Fruit fly (Drosophila melanogaster): ENCODE data around the gene Hsc70-1.

The Hsc70-1 gene

dm6 chr3L:14004041-14004407, 30.2 kb downstream of the Hsc70-1 start (continued):
- TF ChIP-seq CG12942 (GFP tag; optimal IDR thresholded peaks at IDR 0.05) (no peak), Asciz (GFP tag; optimal IDR thresholded peaks at IDR 0.05) (no peak), YL-1 (GFP tag; optimal IDR thresholded peaks at IDR 0.05) (peak; percentile 92), seq (GFP tag; IDR thresholded peaks at IDR 0.05) (peak; percentile 9; the same call in 1 of the 2 replicates), CG13775 (GFP tag; optimal IDR thresholded peaks at IDR 0.05) (peak; percentile 4), org-1 (GFP tag; optimal IDR thresholded peaks at IDR 0.05) (no peak), CG1792 (GFP tag; optimal IDR thresholded peaks at IDR 0.05) (no peak), CG12769 (tag; optimal IDR thresholded peaks at IDR 0.05) (peak; percentile 55), CG42726 (GFP tag; IDR thresholded peaks at IDR 0.05; ENCODE audit: partially characterized antibody) (no peak), tll (GFP tag; optimal IDR thresholded peaks at IDR 0.05) (no peak), Ets65A (GFP tag) (peak; percentile 40), CG16863 (GFP tag; optimal IDR thresholded peaks at IDR 0.05) (no peak), otp (GFP tag; IDR thresholded peaks at IDR 0.05) (peak; percentile 60; the same call in 1 of the 3 replicates), CG9215 (GFP tag; IDR thresholded peaks at IDR 0.05) (no peak; the same call in 1 of the 2 replicates), btn (GFP tag; optimal IDR thresholded peaks at IDR 0.05) (no peak), usp (GFP tag; optimal IDR thresholded peaks at IDR 0.05) (no peak), CG13624 (GFP tag; optimal IDR thresholded peaks at IDR 0.05) (peak; percentile 12), CG15073 (GFP tag; optimal IDR thresholded peaks at IDR 0.05) (no peak), Hmr (GFP tag; optimal IDR thresholded peaks at IDR 0.05) (peak; percentile 41), CG8944 (GFP tag; optimal IDR thresholded peaks at IDR 0.05) (no peak), sim (GFP tag; IDR thresholded peaks at IDR 0.05) (no peak), prd (optimal IDR thresholded peaks at IDR 0.05) (no peak), prd (GFP tag; IDR thresholded peaks at IDR 0.05) (no peak), HmgZ (tag; optimal IDR thresholded peaks at IDR 0.05) (peak; percentile 37), odd (GFP tag; optimal IDR thresholded peaks at IDR 0.05) (no peak), en (GFP tag; optimal IDR thresholded peaks at IDR 0.05) (no peak), CG14050 (GFP tag; IDR thresholded peaks at IDR 0.05) (no peak), CG2129 (GFP tag; IDR thresholded peaks at IDR 0.05; ENCODE audit: partially characterized antibody) (no peak), ranshi (GFP tag; IDR thresholded peaks at IDR 0.05) (no peak; the same call in 1 of the 2 replicates), CG4328 (GFP tag; optimal IDR thresholded peaks at IDR 0.05) (peak; percentile 23), hth (optimal IDR thresholded peaks at IDR 0.05) (no peak), dmrt11E (tag; optimal IDR thresholded peaks at IDR 0.05) (no peak), Lim3 (GFP tag; IDR thresholded peaks at IDR 0.05) (no peak), slp2 (GFP tag; optimal IDR thresholded peaks at IDR 0.05) (no peak), NK7.1 (GFP tag; optimal IDR thresholded peaks at IDR 0.05) (no peak), CG9932 (GFP tag; IDR thresholded peaks at IDR 0.05) (peak; percentile 51; the same call in 1 of the 2 replicates), Blimp-1 (GFP tag; optimal IDR thresholded peaks at IDR 0.05) (peak; percentile 30), nau (GFP tag; optimal IDR thresholded peaks at IDR 0.05) (no peak), Vsx1 (GFP tag; optimal IDR thresholded peaks at IDR 0.05) (no peak), CG2116 (GFP tag; optimal IDR thresholded peaks at IDR 0.05) (peak; percentile 17), Xbp1 (GFP tag; optimal IDR thresholded peaks at IDR 0.05) (no peak), yki (optimal IDR thresholded peaks at IDR 0.05) (no peak), Rx (GFP tag; IDR thresholded peaks at IDR 0.05) (no peak), cas (GFP tag; IDR thresholded peaks at IDR 0.05) (no peak), mirr (GFP tag; optimal IDR thresholded peaks at IDR 0.05) (peak; percentile 71), knrl (GFP tag; IDR thresholded peaks at IDR 0.05; ENCODE audit: partially characterized antibody) (no peak), grau (tag; optimal IDR thresholded peaks at IDR 0.05) (peak; percentile 20), shn (GFP tag; optimal IDR thresholded peaks at IDR 0.05) (no peak), fu2 (GFP tag; optimal IDR thresholded peaks at IDR 0.05) (no peak), grn (GFP tag; optimal IDR thresholded peaks at IDR 0.05) (no peak), sob (GFP tag; IDR thresholded peaks at IDR 0.05) (0 out of 2 replicates have a peak, but pooled peaks have one; percentile 33), CG30403 (GFP tag; optimal IDR thresholded peaks at IDR 0.05) (no peak), Ssrp (tag; optimal IDR thresholded peaks at IDR 0.05) (no peak)

All from whole organism, embryonic.